Worm (Caenorhabditis elegans) whole organism, late embryonic: ENCODE measurements around the gene orc-2.

Source experiments
- C38D4.7 ChIP-seq: fragments of 200-800 bp; sonication (Bioruptor generic); optimal IDR thresholded peaks from 2 replicates; lab custom pipeline; 2018; ENCODE audit warnings: mild to moderate bottlenecking, missing genetic modification characterization, moderate library complexity, missing compliant biosample characterization
- K09A11.1 ChIP-seq: sonication (generic microtip); optimal IDR thresholded peaks from 2 replicates; lab custom pipeline; 2017; ENCODE audit warnings: antibody characterized with exemption, mild to moderate bottlenecking, missing genetic modification characterization, missing compliant biosample characterization; ENCODE audit not compliant: insufficient read depth
- ahr-1 ChIP-seq: sonication (generic microtip); optimal IDR thresholded peaks from 2 replicates; lab custom pipeline; 2016; ENCODE audit warnings: missing genetic modification characterization, missing compliant biosample characterization
- ceh-18 ChIP-seq: sonication (generic microtip); optimal IDR thresholded peaks from 2 replicates; lab custom pipeline; 2016; ENCODE audit warnings: missing genetic modification characterization, missing compliant biosample characterization
- ceh-22 ChIP-seq: sonication (generic microtip); optimal IDR thresholded peaks from 2 replicates; lab custom pipeline; 2017; ENCODE audit warnings: missing biosample characterization, missing genetic modification characterization
- ceh-31 ChIP-seq: sonication (generic microtip); optimal IDR thresholded peaks from 2 replicates; lab custom pipeline; 2016; ENCODE audit warnings: missing genetic modification characterization, missing compliant biosample characterization
- ceh-34 ChIP-seq: sonication (generic microtip); optimal IDR thresholded peaks from 2 replicates; lab custom pipeline; 2016; ENCODE audit warnings: mild to moderate bottlenecking, missing genetic modification characterization, missing compliant biosample characterization
- ceh-45 ChIP-seq: fragments of 200-800 bp; sonication (Bioruptor generic); IDR thresholded peaks from 2 replicates; pipeline ENCODE4 v1.3.6; 2022; ENCODE audit warnings: missing genetic modification reagents, missing genetic modification characterization, missing compliant biosample characterization
- ceh-48 ChIP-seq: sonication (generic microtip); optimal IDR thresholded peaks from 2 replicates; lab custom pipeline; 2016; ENCODE audit warnings: missing genetic modification characterization, inconsistent platforms, missing compliant biosample characterization
- ceh-9 ChIP-seq: sonication (generic microtip); optimal IDR thresholded peaks from 2 replicates; lab custom pipeline; 2016; ENCODE audit warnings: mild to moderate bottlenecking, missing genetic modification characterization, inconsistent platforms, missing compliant biosample characterization
- che-1 ChIP-seq: sonication (generic microtip); optimal IDR thresholded peaks from 2 replicates; lab custom pipeline; 2016; ENCODE audit warnings: mild to moderate bottlenecking, missing genetic modification characterization, missing compliant biosample characterization
- dmd-4 ChIP-seq: sonication (generic microtip); optimal IDR thresholded peaks from 2 replicates; lab custom pipeline; 2016; ENCODE audit warnings: borderline replicate concordance, missing genetic modification characterization, missing compliant biosample characterization
- dve-1 ChIP-seq: sonication (generic microtip); optimal IDR thresholded peaks from 2 replicates; lab custom pipeline; 2017; ENCODE audit warnings: antibody characterized with exemption, mild to moderate bottlenecking, missing genetic modification characterization, missing compliant biosample characterization
- elt-2 ChIP-seq: sonication (generic microtip); optimal IDR thresholded peaks from 2 replicates; lab custom pipeline; 2016; ENCODE audit warnings: missing genetic modification reagents, missing genetic modification characterization, missing compliant biosample characterization
- eyg-1 ChIP-seq: sonication (generic microtip); optimal IDR thresholded peaks from 2 replicates; lab custom pipeline; 2016; ENCODE audit warnings: missing genotype, missing genetic modification characterization, missing compliant biosample characterization
- fax-1 ChIP-seq: sonication (generic microtip); optimal IDR thresholded peaks from 2 replicates; lab custom pipeline; 2016; ENCODE audit warnings: missing genotype, missing genetic modification characterization, missing compliant biosample characterization
- fkh-6 ChIP-seq: sonication (generic microtip); optimal IDR thresholded peaks from 2 replicates; lab custom pipeline; 2016; ENCODE audit warnings: missing genetic modification characterization, missing compliant biosample characterization
- gmeb-2 ChIP-seq: sonication (generic microtip); optimal IDR thresholded peaks from 2 replicates; lab custom pipeline; 2016; ENCODE audit warnings: missing genetic modification characterization, inconsistent platforms, missing compliant biosample characterization
- hlh-15 ChIP-seq: sonication (generic microtip); optimal IDR thresholded peaks from 2 replicates; lab custom pipeline; 2016; ENCODE audit warnings: missing genetic modification characterization, missing compliant biosample characterization
- hlh-30 ChIP-seq: sonication (generic microtip); optimal IDR thresholded peaks from 2 replicates; lab custom pipeline; 2017; ENCODE audit warnings: antibody characterized with exemption, missing genetic modification characterization, missing compliant biosample characterization; ENCODE audit not compliant: insufficient read depth
- hlh-6 ChIP-seq: sonication (generic microtip); optimal IDR thresholded peaks from 2 replicates; lab custom pipeline; 2016; ENCODE audit warnings: missing genotype, missing genetic modification characterization, missing compliant biosample characterization
- mec-3 ChIP-seq: sonication (generic microtip); optimal IDR thresholded peaks from 2 replicates; lab custom pipeline; 2016; ENCODE audit warnings: borderline replicate concordance, missing genetic modification characterization, missing compliant biosample characterization
- nfya-1 ChIP-seq: sonication (generic microtip); optimal IDR thresholded peaks from 2 replicates; lab custom pipeline; 2017; ENCODE audit warnings: missing genetic modification characterization, mild to moderate bottlenecking, missing compliant biosample characterization, antibody characterized with exemption, moderate library complexity
- nhr-232 ChIP-seq: sonication (generic microtip); optimal IDR thresholded peaks from 2 replicates; lab custom pipeline; 2016; ENCODE audit warnings: missing genetic modification characterization, missing compliant biosample characterization
- npax-4 ChIP-seq: sonication (generic microtip); optimal IDR thresholded peaks from 2 replicates; lab custom pipeline; 2016; ENCODE audit warnings: missing genetic modification characterization, missing compliant biosample characterization
- pha-2 ChIP-seq: sonication (generic microtip); optimal IDR thresholded peaks from 2 replicates; lab custom pipeline; 2017; ENCODE audit warnings: mild to moderate bottlenecking, missing genetic modification characterization, missing compliant biosample characterization
- pqm-1 ChIP-seq: sonication (generic microtip); optimal IDR thresholded peaks from 2 replicates; lab custom pipeline; 2016; ENCODE audit warnings: missing genetic modification characterization, missing compliant biosample characterization
- ref-2 ChIP-seq: sonication (generic microtip); optimal IDR thresholded peaks from 2 replicates; lab custom pipeline; 2016; ENCODE audit warnings: missing genetic modification characterization, missing compliant biosample characterization
- sox-2 ChIP-seq: fragments of 200-800 bp; sonication (Bioruptor generic); IDR thresholded peaks from 2 replicates; pipeline ENCODE4 v1.3.6; 2022; ENCODE audit warnings: missing genetic modification reagents, missing genetic modification characterization, missing compliant biosample characterization
- tbx-2 ChIP-seq: sonication (generic microtip); optimal IDR thresholded peaks from 2 replicates; lab custom pipeline; 2016; ENCODE audit warnings: missing genetic modification characterization, missing compliant biosample characterization
- tbx-7 ChIP-seq: sonication (generic microtip); optimal IDR thresholded peaks from 2 replicates; lab custom pipeline; 2016; ENCODE audit warnings: missing genotype, missing genetic modification characterization, missing compliant biosample characterization
- ttx-3 ChIP-seq: sonication (generic microtip); optimal IDR thresholded peaks from 2 replicates; lab custom pipeline; 2016; ENCODE audit warnings: missing genetic modification reagents, missing genetic modification characterization, missing compliant biosample characterization
- unc-3 ChIP-seq, 2 experiments: fragments of 200-800 bp in 1 of 2; sonication (Bioruptor generic) in 1 of 2; sonication (generic microtip) in 1 of 2; conservative IDR thresholded peaks in 1 of 2; optimal IDR thresholded peaks in 1 of 2; 2 replicates each; pipeline versions ENCODE4 v1.3.6 to Lab custom; 2016 to 2022; ENCODE audit warnings: missing compliant biosample characterization in 2 of 2, missing genetic modification characterization in 2 of 2, missing genetic modification reagents in 1 of 2
- unc-42 ChIP-seq: sonication (generic microtip); optimal IDR thresholded peaks from 2 replicates; lab custom pipeline; 2016; ENCODE audit warnings: missing genotype, missing genetic modification characterization, missing compliant biosample characterization
- unc-86 ChIP-seq: sonication (generic microtip); optimal IDR thresholded peaks from 2 replicates; lab custom pipeline; 2016; ENCODE audit warnings: missing genetic modification characterization, missing compliant biosample characterization
- ztf-16 ChIP-seq: sonication (generic microtip); optimal IDR thresholded peaks from 2 replicates; lab custom pipeline; 2017; ENCODE audit warnings: missing genetic modification characterization, missing compliant biosample characterization

orc-2 gene

DNA sequence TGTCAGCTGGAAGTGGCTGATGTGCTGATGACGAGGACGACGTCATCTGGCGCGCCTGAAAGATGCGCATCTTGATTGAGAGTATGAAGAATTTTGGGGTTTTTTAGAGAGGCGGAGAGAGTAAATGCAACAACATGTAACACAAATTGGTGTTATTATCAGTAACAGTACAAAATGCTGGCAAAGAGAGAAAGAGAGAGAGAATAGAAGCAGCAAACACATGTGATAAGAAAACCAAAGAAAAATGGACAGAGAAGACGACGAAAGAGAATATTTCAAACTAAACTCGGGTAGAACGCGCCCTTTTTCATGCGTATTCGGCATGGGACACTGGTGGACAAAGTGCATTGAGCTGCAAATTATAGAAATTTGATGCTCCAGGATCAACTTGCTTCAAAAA lies 12.9 kb upstream of the orc-2 start, which contains the start of gene M106.3:
TSS of gene M106.3 (minus strand) at position 70 of the 400 bp plus-strand sequence.
- TF ChIP-seq elt-2 (tag; lab: Kevin White, UChicago) (peak; percentile 15), ceh-34 (tag; lab: Kevin White, UChicago) (no peak)

DNA sequence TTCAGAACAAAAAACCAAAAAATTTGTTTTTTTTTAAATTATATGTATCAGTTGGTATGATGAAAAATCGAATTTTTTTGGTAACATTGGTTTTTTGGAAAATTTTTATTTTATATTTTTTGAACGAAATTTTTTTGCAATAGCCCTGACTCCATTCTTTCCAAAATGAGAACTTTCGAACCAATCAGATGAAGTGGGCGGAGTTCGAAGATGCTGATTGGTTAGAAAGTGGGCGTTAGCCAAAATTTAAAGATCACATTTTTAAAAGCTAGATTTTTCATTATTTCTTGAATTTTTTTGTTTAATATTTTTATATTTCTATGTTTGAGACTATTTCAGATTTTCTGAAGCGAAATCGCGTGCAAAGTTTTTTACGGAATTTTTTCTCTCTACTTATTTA lies 12.4 kb upstream of the orc-2 start:
- TF ChIP-seq hlh-6 (tag; lab: Kevin White, UChicago) = no peak
- TF ChIP-seq ceh-9 = no peak
- peak; percentile 98 for TF ChIP-seq nfya-1 (tag; lab: Kevin White, UChicago)
- TF ChIP-seq, all 69 proteins: peak for 1

DNA sequence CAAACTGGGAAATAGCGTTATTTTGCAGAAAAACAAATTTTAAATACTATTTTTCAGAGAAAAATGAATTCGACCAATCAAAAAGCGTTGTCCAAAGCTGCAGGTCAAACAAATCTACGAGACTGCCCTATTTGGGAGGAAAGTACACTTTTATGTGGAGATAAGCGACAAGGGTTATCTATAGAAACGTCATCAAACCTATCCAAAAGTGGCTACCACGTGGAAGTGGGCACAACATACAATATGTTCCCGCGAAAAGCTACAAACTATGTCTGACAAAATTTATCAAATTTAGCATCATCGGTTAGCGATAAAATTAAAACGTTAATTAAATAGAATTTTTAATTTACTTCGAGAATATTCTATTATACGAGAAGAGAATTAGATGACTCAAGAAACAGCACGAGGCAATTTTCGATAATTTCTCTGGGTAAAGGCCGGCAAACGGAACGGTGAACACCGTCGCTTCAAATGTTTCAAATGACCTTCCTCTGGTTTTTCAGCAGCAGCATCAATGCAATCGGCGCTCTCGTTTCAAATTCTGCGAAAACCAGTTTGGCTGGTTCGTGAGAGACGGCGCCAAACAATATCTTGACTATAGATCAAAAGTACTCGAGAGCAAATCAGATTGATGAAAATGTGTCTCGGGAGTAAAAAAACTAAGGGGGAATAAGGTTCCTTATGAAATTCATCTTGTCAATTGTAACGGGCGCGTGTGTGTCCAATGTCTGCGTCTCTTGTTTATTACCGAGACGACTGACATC lies 11.8 kb upstream of the orc-2 start:
- TF ChIP-seq mec-3 (tag; lab: Kevin White, UChicago) (no peak), elt-2 (tag; lab: Kevin White, UChicago) (peak; percentile 60), ahr-1 (no peak), unc-86 (tag; lab: Kevin White, UChicago) (no peak)

DNA sequence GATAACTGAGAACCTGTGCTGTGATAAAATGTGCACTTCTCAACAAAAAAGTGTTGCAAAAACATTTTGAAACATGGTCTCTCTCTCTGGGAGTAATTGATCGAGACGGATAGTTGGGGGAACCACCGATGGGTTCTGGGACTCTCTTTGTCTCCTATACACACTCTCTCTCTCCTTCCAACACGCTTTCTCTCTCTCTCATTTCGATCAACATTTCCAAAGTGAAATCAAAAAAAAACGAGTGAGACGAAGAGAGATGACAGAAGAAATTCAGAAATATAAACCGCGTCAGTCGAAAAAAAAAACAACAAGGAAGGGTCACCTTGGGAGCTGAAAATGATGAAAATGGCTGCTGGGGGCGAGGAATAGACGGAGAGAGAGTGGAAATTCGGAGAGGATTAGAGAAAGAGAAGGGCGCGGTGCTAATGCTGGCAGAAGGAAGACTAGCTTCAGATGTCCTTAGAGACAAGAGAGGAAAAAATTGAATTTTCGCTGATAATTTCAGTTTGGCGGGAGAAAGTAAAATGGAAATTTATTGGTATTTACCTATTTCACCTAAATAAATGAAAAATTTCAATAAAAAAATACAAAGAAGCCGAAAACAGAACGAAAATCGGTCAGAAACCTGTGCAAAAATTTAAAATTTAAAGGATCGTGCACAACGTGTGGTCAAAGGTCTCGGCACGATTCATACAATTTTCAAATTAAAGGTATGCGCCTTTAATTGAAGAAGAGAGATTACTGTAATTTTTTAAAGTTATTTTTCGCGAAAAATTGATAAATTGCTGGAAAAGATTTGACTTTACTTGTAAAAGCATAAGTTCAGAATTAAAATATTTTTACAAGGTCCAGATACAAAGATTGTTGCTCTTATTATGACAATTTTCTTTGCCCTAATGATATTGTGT lies 10.7 kb upstream of the orc-2 start:
- TF ChIP-seq npax-4 (tag; lab: Kevin White, UChicago) (no peak), ttx-3 (tag; lab: Kevin White, UChicago) (no peak), unc-3 (GFP tag; conservative IDR thresholded peaks at IDR 0.05; lab: Robert Waterston, UW) (no peak), unc-3 (tag; optimal IDR thresholded peaks at IDR 0.05; lab: Kevin White, UChicago) (no peak), nfya-1 (tag; lab: Kevin White, UChicago) (peak; percentile 2), pha-2 (tag; lab: Kevin White, UChicago) (no peak)

DNA sequence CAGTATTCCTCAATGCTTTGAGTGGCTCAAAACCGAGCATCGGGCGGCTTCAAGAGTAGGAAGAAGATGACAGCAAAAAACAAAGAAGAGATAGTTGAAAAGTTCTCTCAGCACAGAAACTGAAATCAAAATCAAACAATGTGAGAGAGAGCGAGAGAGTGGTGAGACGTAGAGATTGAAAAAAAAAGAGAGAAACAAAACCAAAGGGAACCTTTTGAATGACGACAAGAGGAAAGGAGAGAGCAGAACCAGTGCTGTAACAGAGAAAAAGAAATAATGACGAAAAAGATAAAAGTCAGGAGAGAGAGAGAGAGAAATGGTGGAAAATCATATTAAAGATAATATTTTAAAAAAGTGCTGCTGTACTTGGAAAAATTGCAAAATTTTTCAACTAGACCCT lies 6.5 kb upstream of the orc-2 start:
- TF ChIP-seq ceh-18 (peak; percentile 59), che-1 (tag; lab: Kevin White, UChicago) (no peak)

DNA sequence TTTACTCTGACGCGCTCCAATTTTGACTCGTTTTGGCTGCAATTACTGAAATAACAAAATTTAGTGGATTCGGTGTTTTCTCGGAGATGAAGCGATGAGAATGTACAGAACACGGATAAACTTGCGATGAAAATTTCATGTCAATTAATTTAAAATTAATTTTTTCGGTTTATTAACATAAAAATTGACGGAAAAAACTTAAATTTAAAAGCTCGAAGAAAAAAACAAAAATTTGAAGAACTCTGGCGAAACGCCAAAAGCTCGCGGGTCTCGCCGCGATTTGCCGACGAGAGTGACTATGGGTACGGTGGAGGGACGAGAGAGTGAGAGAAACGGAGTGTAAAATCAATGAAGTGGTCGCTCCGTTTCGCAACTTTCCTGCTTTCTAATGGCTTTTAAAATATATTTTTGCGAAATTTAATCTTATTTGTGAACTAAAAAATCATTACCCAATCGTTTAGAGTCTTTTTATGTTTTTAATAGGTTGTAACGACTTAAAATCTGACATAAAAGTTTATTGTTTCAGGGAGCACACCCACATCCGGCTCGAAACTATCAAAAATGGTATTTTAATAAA lies 5.0 kb upstream of the orc-2 start, which contains the start of the genes gmps-1 and cap-2:
TSS of gene gmps-1 (minus strand) at position 51 of the 577 bp plus-strand sequence.
TSS of gene cap-2 (plus strand) at position 527 of the 577 bp plus-strand sequence.
- TF ChIP-seq ztf-16 (tag; lab: Kevin White, UChicago) (peak; percentile 11), fax-1 (tag; lab: Kevin White, UChicago) (no peak), dmd-4 (tag; lab: Kevin White, UChicago) (no peak), fkh-6 (tag; lab: Kevin White, UChicago) (no peak), tbx-7 (tag; lab: Kevin White, UChicago) (no peak), K09A11.1 (tag; lab: Kevin White, UChicago) (no peak), nhr-232 (tag; lab: Kevin White, UChicago) (no peak), tbx-2 (tag; lab: Kevin White, UChicago) (peak; percentile 80), ref-2 (tag; lab: Kevin White, UChicago) (no peak), elt-2 (tag; lab: Kevin White, UChicago) (peak; percentile 63), che-1 (tag; lab: Kevin White, UChicago) (no peak), ceh-45 (GFP tag; lab: Robert Waterston, UW) (no peak), ceh-48 (tag; lab: Kevin White, UChicago) (peak; percentile 98), ceh-22 (tag; lab: Kevin White, UChicago) (no peak), hlh-30 (no peak), sox-2 (GFP tag; lab: Robert Waterston, UW) (no peak; the same call in 1 of the 2 replicates), dve-1 (tag; lab: Kevin White, UChicago) (peak; percentile 36), unc-42 (tag; lab: Kevin White, UChicago) (peak; percentile 69), ttx-3 (tag; lab: Kevin White, UChicago) (no peak), hlh-15 (tag; lab: Kevin White, UChicago) (no peak), pqm-1 (tag; lab: Kevin White, UChicago) (no peak), unc-3 (GFP tag; conservative IDR thresholded peaks at IDR 0.05; lab: Robert Waterston, UW) (peak; percentile 53; the same call in 1 of the 2 replicates), unc-3 (tag; optimal IDR thresholded peaks at IDR 0.05; lab: Kevin White, UChicago) (no peak), C38D4.7 (GFP tag; lab: Kevin White, UChicago) (no peak), gmeb-2 (no peak), ceh-31 (tag; lab: Kevin White, UChicago) (peak; percentile 78), eyg-1 (tag; lab: Kevin White, UChicago) (peak; percentile 5)
